Fruit fly (Drosophila melanogaster) whole organism, larva: Measurements from ENCODE around the gene Sgs7.

Source experiments
- noc ChIP-seq: fragments of 200-800 bp; sonication (Bioruptor generic); optimal IDR thresholded peaks from 3 replicates; lab custom pipeline; 2019; ENCODE audit warnings: missing biosample characterization, mild to moderate bottlenecking, missing genetic modification characterization, moderate library complexity

The Sgs7 gene

dm6 chr3L:11552996-11553671 lies 43.5 kb downstream of the Sgs7 start:
- peak; percentile 29 for TF ChIP-seq noc

DNA sequence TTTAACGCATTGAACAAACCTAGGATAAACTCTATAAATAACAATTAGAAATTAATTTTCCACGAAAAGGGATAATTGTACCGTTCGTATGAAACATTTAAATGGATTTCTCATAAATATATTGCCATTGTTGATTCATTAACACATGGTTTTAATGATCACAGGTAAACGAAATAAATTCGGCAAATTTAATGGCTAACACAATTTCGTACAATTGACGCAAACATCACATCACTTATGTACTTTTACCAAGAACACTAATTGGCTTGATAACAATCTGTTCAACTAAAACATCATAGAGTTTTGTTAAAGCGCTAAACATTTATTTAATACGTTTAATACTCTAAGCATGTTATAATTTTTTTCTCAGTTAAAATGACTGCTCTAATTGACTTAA lies 44.0 kb downstream of the Sgs7 start:
- TF ChIP-seq noc = no peak

DNA sequence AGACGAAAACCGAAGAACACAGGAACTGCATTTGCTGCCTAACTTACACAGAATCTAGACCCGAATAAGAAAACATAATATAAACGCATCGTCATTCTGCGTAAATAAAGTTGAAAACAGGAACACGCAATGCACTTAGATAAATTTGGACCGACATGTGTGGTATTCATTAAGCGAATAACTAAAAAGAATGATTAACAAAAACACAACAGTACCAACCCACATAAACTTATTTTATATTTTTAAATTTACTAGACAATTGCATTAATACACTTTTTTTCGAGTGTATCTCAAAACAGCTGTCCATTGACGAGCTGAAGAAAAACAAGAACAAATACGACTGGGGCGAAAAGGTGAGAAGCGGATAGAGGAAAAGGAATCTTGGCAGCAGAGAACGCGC lies 44.7 kb downstream of the Sgs7 start:
- no peak for TF ChIP-seq noc

DNA sequence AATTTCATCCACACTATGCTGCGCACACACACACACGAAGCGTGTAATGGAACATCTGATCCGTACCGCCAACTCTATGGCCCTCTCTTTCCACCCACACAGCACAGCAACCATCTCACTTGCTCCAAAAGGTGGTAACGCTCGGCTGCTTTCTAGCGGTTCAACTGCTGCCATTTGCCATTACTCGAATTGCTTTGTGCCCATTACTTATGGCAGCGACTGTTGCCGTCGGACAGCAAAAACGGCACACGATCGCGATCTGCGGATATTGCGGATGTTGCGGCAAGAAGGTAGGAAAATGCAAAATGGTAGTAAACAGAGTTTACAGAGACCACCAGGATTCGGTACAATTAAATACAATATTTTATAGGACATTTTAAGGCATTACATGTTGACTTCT lies 45.1 kb downstream of the Sgs7 start:
- TF ChIP-seq noc = no peak

- TF ChIP-seq noc = peak; percentile 47
Measured at dm6 chr3L:11555662-11556460, 46.2 kb downstream of the Sgs7 start.

DNA sequence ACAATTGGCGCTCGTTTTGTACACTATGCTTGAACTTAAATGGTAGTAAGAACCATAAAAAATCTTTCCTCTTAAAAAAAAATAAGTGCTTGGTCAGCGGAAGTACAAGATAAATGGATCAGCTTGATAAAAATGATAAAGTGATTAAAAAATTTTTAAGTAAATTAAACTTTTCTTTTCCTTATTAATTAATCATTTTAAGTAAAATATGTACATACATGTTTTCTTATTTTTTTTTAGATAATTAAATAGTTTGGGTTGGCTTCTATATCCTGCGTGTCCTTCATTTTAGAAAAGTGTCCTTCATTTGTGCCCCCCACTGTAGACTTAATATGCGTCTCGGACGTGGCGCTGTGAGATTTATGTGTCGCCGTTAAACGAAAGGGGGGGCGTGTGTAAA lies 47.0 kb downstream of the Sgs7 start:
- peak; percentile 41 for TF ChIP-seq noc

DNA sequence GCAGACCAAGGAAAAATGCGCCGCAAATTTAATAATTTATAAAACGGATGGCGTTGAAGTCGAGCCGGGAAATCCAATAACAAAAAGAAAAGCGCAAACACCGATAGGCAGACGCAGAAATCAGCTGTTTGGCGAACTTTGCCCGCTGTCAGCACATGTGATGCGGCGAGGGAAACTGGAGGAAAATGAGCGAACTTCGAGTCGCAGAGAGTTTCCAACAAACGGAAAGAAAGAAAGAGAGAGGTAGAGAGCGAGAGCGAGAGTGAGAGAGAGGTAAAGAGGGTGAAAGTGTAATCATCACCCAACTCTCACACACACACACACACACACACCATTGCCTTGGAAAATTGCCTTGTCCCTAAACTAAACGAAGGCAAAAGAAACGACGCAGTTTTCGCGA lies 47.5 kb downstream of the Sgs7 start:
- TF ChIP-seq noc = no peak
